Worm (Caenorhabditis elegans) whole organism, L1 larva: ENCODE results near the gene D1086.10.

Source experiments
- C16A3.4 ChIP-seq: fragments of 150-350 bp; optimal IDR thresholded peaks from 2 replicates; lab custom pipeline; 2014; ENCODE audit warnings: missing biosample characterization, missing genetic modification characterization
- C34B4.2 ChIP-seq: sonication (generic microtip); optimal IDR thresholded peaks from 2 replicates; lab custom pipeline; 2017; ENCODE audit warnings: mild to moderate bottlenecking, missing genetic modification characterization, missing compliant biosample characterization
- Y116A8C.19 ChIP-seq: sonication (generic microtip); optimal IDR thresholded peaks from 2 replicates; lab custom pipeline; 2016; ENCODE audit warnings: missing compliant biosample characterization, missing genetic modification characterization, borderline replicate concordance
- alr-1 ChIP-seq: fragments of 200-800 bp; sonication (Bioruptor generic); optimal IDR thresholded peaks from 2 replicates; lab custom pipeline; 2018; ENCODE audit warnings: borderline replicate concordance, mild to moderate bottlenecking, missing genetic modification characterization, missing compliant biosample characterization
- aly-2 ChIP-seq: fragments of 150-350 bp; optimal IDR thresholded peaks from 2 replicates; lab custom pipeline; 2014; ENCODE audit warnings: missing biosample characterization, missing genetic modification characterization
- ama-1 ChIP-seq: fragments of 150-350 bp; optimal IDR thresholded peaks from 2 replicates; lab custom pipeline; 2014
- ceh-8 ChIP-seq: fragments of 200-800 bp; sonication (Bioruptor generic); optimal IDR thresholded peaks from 2 replicates; lab custom pipeline; 2018; ENCODE audit warnings: mild to moderate bottlenecking, missing genetic modification characterization, moderate library complexity, missing compliant biosample characterization
- ceh-82 ChIP-seq, 3 experiments: fragments of 150-350 bp in 1 of 3; sonication (generic microtip) in 2 of 3; optimal IDR thresholded peaks; 2 replicates each; lab custom pipeline; 2014 to 2017; ENCODE audit warnings: missing biosample characterization in 3 of 3, missing genetic modification characterization in 3 of 3
- ceh-88 ChIP-seq: fragments of 200-800 bp; sonication (Bioruptor generic); IDR thresholded peaks from 2 replicates; pipeline ENCODE4 v1.3.6; 2022; ENCODE audit warnings: missing genetic modification characterization, missing compliant biosample characterization
- egl-13 ChIP-seq: sonication (generic microtip); optimal IDR thresholded peaks from 2 replicates; lab custom pipeline; 2016; ENCODE audit warnings: missing genotype, missing genetic modification reagents, missing genetic modification characterization, missing compliant biosample characterization
- ets-5 ChIP-seq: fragments of 200-800 bp; sonication (Bioruptor generic); IDR thresholded peaks from 2 replicates; pipeline ENCODE4 v1.3.6; 2022; ENCODE audit warnings: missing genetic modification characterization, missing compliant biosample characterization
- fkh-4 ChIP-seq: sonication (generic microtip); optimal IDR thresholded peaks from 2 replicates; lab custom pipeline; 2016; ENCODE audit warnings: missing compliant biosample characterization, missing genetic modification characterization, borderline replicate concordance
- fkh-8 ChIP-seq: sonication (generic microtip); optimal IDR thresholded peaks from 2 replicates; lab custom pipeline; 2016; ENCODE audit warnings: mild to moderate bottlenecking, missing genetic modification characterization, missing compliant biosample characterization
- grh-1 ChIP-seq: fragments of 200-800 bp; sonication (Bioruptor generic); IDR thresholded peaks from 2 replicates; pipeline ENCODE4 v1.3.6; 2022; ENCODE audit warnings: missing genetic modification reagents, missing genetic modification characterization, missing compliant biosample characterization
- isw-1 ChIP-seq: fragments of 200-800 bp; sonication (Bioruptor generic); IDR thresholded peaks from 2 replicates; pipeline ENCODE4 v1.3.6; 2022; ENCODE audit warnings: missing genetic modification characterization, missing compliant biosample characterization
- jun-1 ChIP-seq: fragments of 150-350 bp; optimal IDR thresholded peaks from 2 replicates; lab custom pipeline; 2014; ENCODE audit warnings: missing biosample characterization, missing genetic modification reagents, missing genetic modification characterization
- lin-15B ChIP-seq: fragments of 150-350 bp; sonication (generic microtip); optimal IDR thresholded peaks from 3 replicates; lab custom pipeline; 2014; ENCODE audit warnings: missing biosample characterization, missing genetic modification characterization
- lin-35 ChIP-seq, 2 experiments: fragments of 150-350 bp; optimal IDR thresholded peaks; 2 replicates each; lab custom pipeline; 2014; ENCODE audit warnings: missing biosample characterization in 2 of 2, missing genetic modification characterization in 2 of 2, missing genetic modification reagents in 2 of 2
- lin-39 ChIP-seq: fragments of 150-350 bp; optimal IDR thresholded peaks from 2 replicates; lab custom pipeline; 2014; ENCODE audit warnings: missing biosample characterization, missing genetic modification reagents, missing genetic modification characterization
- lsy-2 ChIP-seq, 2 experiments: fragments of 150-350 bp; optimal IDR thresholded peaks; 2 replicates each; lab custom pipeline; 2014; ENCODE audit warnings: missing biosample characterization in 2 of 2, missing genetic modification characterization in 2 of 2
- nhr-11 ChIP-seq: fragments of 150-350 bp; optimal IDR thresholded peaks from 2 replicates; lab custom pipeline; 2014; ENCODE audit warnings: missing biosample characterization, missing genetic modification characterization
- nhr-12 ChIP-seq: sonication (generic microtip); optimal IDR thresholded peaks from 2 replicates; lab custom pipeline; 2017; ENCODE audit warnings: missing biosample characterization, missing genetic modification characterization
- nhr-20 ChIP-seq: sonication (generic microtip); optimal IDR thresholded peaks from 2 replicates; lab custom pipeline; 2016; ENCODE audit warnings: mild to moderate bottlenecking, missing genetic modification characterization, missing compliant biosample characterization
- nhr-28 ChIP-seq: fragments of 150-350 bp; optimal IDR thresholded peaks from 2 replicates; lab custom pipeline; 2014; ENCODE audit warnings: missing biosample characterization, missing genetic modification characterization
- nhr-71 ChIP-seq: sonication (generic microtip); optimal IDR thresholded peaks from 2 replicates; lab custom pipeline; 2016; ENCODE audit warnings: mild to moderate bottlenecking, missing genetic modification characterization, moderate library complexity, missing compliant biosample characterization
- nhr-84 ChIP-seq: sonication (generic microtip); optimal IDR thresholded peaks from 2 replicates; lab custom pipeline; 2017; ENCODE audit warnings: missing biosample characterization, missing genetic modification characterization
- nhr-90 ChIP-seq: sonication (generic microtip); optimal IDR thresholded peaks from 2 replicates; lab custom pipeline; 2016; ENCODE audit warnings: mild to moderate bottlenecking, missing genetic modification characterization, missing compliant biosample characterization; ENCODE audit not compliant: poor library complexity
- skn-1 ChIP-seq: fragments of 150-350 bp; optimal IDR thresholded peaks from 2 replicates; lab custom pipeline; 2014; ENCODE audit warnings: missing biosample characterization, missing genetic modification characterization
- snpc-4 ChIP-seq: fragments of 150-350 bp; optimal IDR thresholded peaks from 2 replicates; lab custom pipeline; 2014; ENCODE audit warnings: missing biosample characterization, missing genetic modification characterization
- snu-23 ChIP-seq: sonication (generic microtip); optimal IDR thresholded peaks from 2 replicates; lab custom pipeline; 2016; ENCODE audit warnings: missing genetic modification characterization, missing compliant biosample characterization
- swsn-7 ChIP-seq: sonication (generic microtip); optimal IDR thresholded peaks from 2 replicates; lab custom pipeline; 2016; ENCODE audit warnings: missing genetic modification characterization, missing compliant biosample characterization
- tbx-2 ChIP-seq: sonication (generic microtip); optimal IDR thresholded peaks from 2 replicates; lab custom pipeline; 2016; ENCODE audit warnings: missing genetic modification characterization, missing compliant biosample characterization
- unc-130 ChIP-seq: fragments of 150-350 bp; optimal IDR thresholded peaks from 2 replicates; lab custom pipeline; 2017; ENCODE audit warnings: missing biosample characterization, missing genetic modification characterization, inconsistent platforms
- unc-62 ChIP-seq: fragments of 150-350 bp; optimal IDR thresholded peaks from 2 replicates; lab custom pipeline; 2014; ENCODE audit warnings: missing biosample characterization, missing genetic modification reagents, missing genetic modification characterization
- unc-86 ChIP-seq: sonication (generic microtip); optimal IDR thresholded peaks from 2 replicates; lab custom pipeline; 2016; ENCODE audit warnings: missing genetic modification characterization, missing compliant biosample characterization
- unc-98 ChIP-seq: fragments of 200-800 bp; sonication (Bioruptor generic); IDR thresholded peaks from 2 replicates; pipeline ENCODE4 v1.3.6; 2022; ENCODE audit warnings: missing genetic modification characterization, missing compliant biosample characterization
- xbp-1 ChIP-seq: sonication (generic microtip); optimal IDR thresholded peaks from 2 replicates; lab custom pipeline; 2016; ENCODE audit warnings: missing genetic modification characterization, missing compliant biosample characterization
- zip-4 ChIP-seq: fragments of 200-800 bp; sonication (Bioruptor generic); optimal IDR thresholded peaks from 2 replicates; lab custom pipeline; 2018; ENCODE audit warnings: mild to moderate bottlenecking, missing genetic modification characterization, moderate library complexity, missing compliant biosample characterization
- ztf-4 ChIP-seq: fragments of 150-350 bp; optimal IDR thresholded peaks from 2 replicates; lab custom pipeline; 2014; ENCODE audit warnings: missing biosample characterization, missing genetic modification characterization

The D1086.10 gene

ce11 chrV:14064422-14064821, 18.1 kb upstream of the D1086.10 start, which contains the start of gene D1086.21:
D1086.21 (plus strand) TSS chrV:14064722.
- TF ChIP-seq swsn-7: no peak
- no peak for TF ChIP-seq unc-130
- TF ChIP-seq lin-39 (tag; lab: Kevin White, UChicago): no peak
- TF ChIP-seq snu-23 (GFP tag; lab: Kevin White, UChicago): no peak
- TF ChIP-seq C34B4.2: no peak
- TF ChIP-seq nhr-12 (tag; lab: Kevin White, UChicago): no peak
- no peak for TF ChIP-seq unc-62 (GFP tag; lab: Kevin White, UChicago)
- no peak for TF ChIP-seq lin-35 (GFP tag; optimal IDR thresholded peaks at IDR 0.05; lab: Kevin White, UChicago)
- no peak for TF ChIP-seq ets-5 (GFP tag; lab: Robert Waterston, UW)

- TF ChIP-seq nhr-28 (tag; lab: Kevin White, UChicago) (no peak), nhr-90 (tag; lab: Kevin White, UChicago) (no peak), grh-1 (GFP tag; lab: Robert Waterston, UW) (no peak), skn-1 (no peak)
These were observed 14.7 kb upstream of the D1086.10 start, which contains the start of gene D1086.17 for ce11 chrV:14067816-14068296. D1086.17 (plus strand) TSS chrV:14067866.

- TF ChIP-seq ets-5 (GFP tag; lab: Robert Waterston, UW) (no peak), nhr-11 (tag; lab: Kevin White, UChicago) (no peak), Y116A8C.19 (tag; lab: Kevin White, UChicago) (no peak), snpc-4 (tag; lab: Kevin White, UChicago) (no peak), aly-2 (tag; lab: Kevin White, UChicago) (no peak), unc-98 (no peak), ztf-4 (tag; lab: Kevin White, UChicago) (no peak), nhr-71 (tag; lab: Kevin White, UChicago) (no peak), fkh-8 (no peak), alr-1 (tag; lab: Kevin White, UChicago) (no peak), xbp-1 (tag; lab: Kevin White, UChicago) (no peak), fkh-4 (no peak), ceh-88 (GFP tag; lab: Robert Waterston, UW) (no peak)
- TF ChIP-seq, all 84 proteins: peak for 0
These were observed 12.7 kb upstream of the D1086.10 start for ce11 chrV:14069899-14070298.

DNA sequence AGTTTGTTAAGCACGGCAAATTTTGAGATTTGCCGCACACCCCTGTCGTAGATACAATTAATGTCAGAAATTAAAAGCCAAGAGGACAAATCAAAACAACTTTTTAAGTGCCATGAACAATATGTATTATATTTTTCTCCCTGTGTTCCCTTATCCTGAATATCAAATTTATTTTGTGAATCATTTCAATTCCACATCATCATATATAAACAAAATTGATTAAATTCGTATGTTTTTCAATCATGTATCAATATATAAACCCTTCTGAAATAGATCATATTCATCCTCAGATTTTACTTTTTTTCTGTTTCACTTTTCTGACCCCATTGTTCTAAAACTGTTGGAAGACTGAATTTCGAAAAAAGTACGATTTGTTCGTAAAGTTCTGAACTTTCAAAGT, 8.4 kb upstream of the D1086.10 start, which contains the start of gene D1086.11:
Gene D1086.11 (plus strand): TSS at position 301 of the 400 bp plus-strand sequence.
- TF ChIP-seq aly-2 (tag; lab: Kevin White, UChicago) (no peak), zip-4 (GFP tag; lab: Kevin White, UChicago) (no peak), snu-23 (GFP tag; lab: Kevin White, UChicago) (no peak), unc-86 (tag; lab: Kevin White, UChicago) (no peak), isw-1 (GFP tag; lab: Robert Waterston, UW) (no peak), ceh-8 (GFP tag; lab: Kevin White, UChicago) (no peak)

DNA sequence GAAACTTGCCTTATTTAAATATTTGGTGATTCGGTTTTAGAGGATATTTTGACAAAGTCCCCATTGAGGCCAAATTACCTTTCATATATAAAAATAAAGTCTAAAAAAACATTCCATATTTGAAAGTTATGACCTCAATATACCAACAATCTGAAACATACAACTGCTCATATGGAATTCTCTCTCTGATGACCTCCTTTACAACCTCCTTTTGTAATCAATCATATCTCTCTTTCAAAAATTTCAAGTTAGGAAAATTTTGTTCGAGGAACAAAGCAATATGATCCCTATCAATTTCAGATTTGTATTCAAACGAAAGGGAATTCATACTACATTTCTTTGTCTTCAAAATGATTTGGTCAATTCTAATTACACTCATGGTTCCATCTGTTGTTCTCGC, 3.1 kb upstream of the D1086.10 start, which contains the start of gene D1086.6:
Gene D1086.6 (plus strand): TSS at position 301 of the 400 bp plus-strand sequence.
- TF ChIP-seq C16A3.4 (tag; lab: Kevin White, UChicago) (no peak), jun-1 (no peak), egl-13 (tag; lab: Kevin White, UChicago) (no peak)
- TF ChIP-seq, all 84 proteins: peak for 0

DNA sequence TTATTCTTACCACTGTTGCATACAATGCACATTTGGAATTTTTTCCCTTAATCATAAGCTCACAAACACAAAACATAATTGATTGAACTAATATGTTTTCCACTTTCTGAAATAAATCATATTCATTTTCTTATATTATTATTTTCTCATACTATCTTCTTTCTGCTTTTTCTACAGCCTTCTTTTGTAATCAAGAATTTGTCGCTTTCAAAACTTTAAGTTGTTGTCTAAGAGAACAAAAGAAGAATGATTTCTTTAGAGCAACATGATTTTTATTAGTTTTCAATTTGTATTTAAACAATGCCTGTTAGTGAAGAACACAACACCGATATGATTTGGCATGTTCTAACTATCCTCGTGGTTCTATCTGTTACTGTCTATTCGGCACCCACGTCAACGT, 1.4 kb downstream of the D1086.10 start, which contains the start of gene D1086.7:
Gene D1086.7 (plus strand): TSS at position 301 of the 400 bp plus-strand sequence.
- TF ChIP-seq isw-1 (GFP tag; lab: Robert Waterston, UW) (no peak), grh-1 (GFP tag; lab: Robert Waterston, UW) (no peak), nhr-90 (tag; lab: Kevin White, UChicago) (no peak), Y116A8C.19 (tag; lab: Kevin White, UChicago) (no peak), tbx-2 (no peak), ceh-82 (tag; optimal IDR thresholded peaks at IDR 0.05; lab: Kevin White, UChicago) (no peak), nhr-20 (tag; lab: Kevin White, UChicago) (no peak), lsy-2 (tag; optimal IDR thresholded peaks at IDR 0.05; lab: Kevin White, UChicago) (no peak), lin-15B (tag; lab: Kevin White, UChicago) (no peak), ama-1 (lab: Kevin White, UChicago) (no peak), nhr-84 (tag; lab: Kevin White, UChicago) (no peak), snu-23 (GFP tag; lab: Kevin White, UChicago) (no peak), unc-62 (GFP tag; lab: Kevin White, UChicago) (no peak), C16A3.4 (tag; lab: Kevin White, UChicago) (no peak), swsn-7 (no peak), skn-1 (no peak), zip-4 (GFP tag; lab: Kevin White, UChicago) (no peak)
- TF ChIP-seq, all 84 proteins: peak for 0
